Fruit fly (Drosophila melanogaster) whole organism, embryonic: Measurements from ENCODE around the gene CG34409.

Experiments
- Atf-2 ChIP-seq: fragments of 200-800 bp; sonication (Bioruptor generic); optimal IDR thresholded peaks from 2 replicates; lab custom pipeline; 2016; ENCODE audit warnings: missing biosample characterization, missing genetic modification characterization
- B-H1 ChIP-seq: fragments of 200-800 bp; sonication (Bioruptor generic); IDR thresholded peaks from 3 replicates; pipeline ENCODE4 v1.3.6; 2022; ENCODE audit warnings: missing biosample characterization, missing genetic modification characterization
- BEAF-32 ChIP-seq: fragments of 200-800 bp; sonication (Bioruptor generic); optimal IDR thresholded peaks from 3 replicates; lab custom pipeline; 2017; ENCODE audit warnings: missing biosample characterization, missing genetic modification characterization, mild to moderate bottlenecking, moderate library complexity, missing genetic modification reagents
- BtbVII ChIP-seq: fragments of 200-800 bp; sonication (Bioruptor generic); optimal IDR thresholded peaks from 3 replicates; lab custom pipeline; 2017; ENCODE audit warnings: missing biosample characterization, mild to moderate bottlenecking, missing genetic modification characterization
- CG10267 ChIP-seq: fragments of 200-800 bp; sonication (Bioruptor generic); optimal IDR thresholded peaks from 2 replicates; lab custom pipeline; 2018; ENCODE audit warnings: missing biosample characterization, mild to moderate bottlenecking, missing genetic modification characterization, moderate library complexity
- CG11456 ChIP-seq: fragments of 200-800 bp; sonication (Bioruptor generic); IDR thresholded peaks from 3 replicates; pipeline ENCODE4 v1.3.6; 2022; ENCODE audit warnings: missing biosample characterization, missing genetic modification characterization
- CG13775 ChIP-seq: fragments of 200-800 bp; sonication (Bioruptor generic); optimal IDR thresholded peaks from 3 replicates; lab custom pipeline; 2017; ENCODE audit warnings: missing biosample characterization, mild to moderate bottlenecking, missing genetic modification characterization
- CG13894 ChIP-seq: fragments of 200-800 bp; sonication (Bioruptor generic); optimal IDR thresholded peaks from 3 replicates; lab custom pipeline; 2018; ENCODE audit warnings: missing biosample characterization, mild to moderate bottlenecking, missing genetic modification characterization, moderate library complexity
- CG14710 ChIP-seq: fragments of 200-800 bp; sonication (Bioruptor generic); optimal IDR thresholded peaks from 3 replicates; lab custom pipeline; 2019; ENCODE audit warnings: missing biosample characterization, mild to moderate bottlenecking, missing genetic modification characterization, moderate library complexity
- CG15011 ChIP-seq: fragments of 200-800 bp; sonication (Bioruptor generic); optimal IDR thresholded peaks from 3 replicates; lab custom pipeline; 2018; ENCODE audit warnings: missing biosample characterization, mild to moderate bottlenecking, missing genetic modification characterization
- CG15479 ChIP-seq: fragments of 200-800 bp; sonication (Bioruptor generic); optimal IDR thresholded peaks from 3 replicates; lab custom pipeline; 2019; ENCODE audit warnings: missing biosample characterization, mild to moderate bottlenecking, missing genetic modification characterization, moderate library complexity
- CG16813 ChIP-seq: fragments of 200-800 bp; sonication (Bioruptor generic); IDR thresholded peaks from 3 replicates; pipeline ENCODE4 v1.3.6; 2022; ENCODE audit warnings: missing biosample characterization, missing genetic modification characterization; ENCODE audit not compliant: partially characterized antibody
- CG2129 ChIP-seq: fragments of 200-800 bp; sonication (Bioruptor generic); IDR thresholded peaks from 2 replicates; pipeline ENCODE4 v1.3.6; 2022; ENCODE audit warnings: missing biosample characterization, missing genetic modification characterization; ENCODE audit not compliant: partially characterized antibody
- CG31388 ChIP-seq: fragments of 200-800 bp; sonication (Bioruptor generic); optimal IDR thresholded peaks from 2 replicates; lab custom pipeline; 2016; ENCODE audit warnings: missing biosample characterization, missing genetic modification characterization
- CG33213 ChIP-seq: fragments of 200-800 bp; sonication (Bioruptor generic); optimal IDR thresholded peaks from 3 replicates; lab custom pipeline; 2016; ENCODE audit warnings: missing biosample characterization, missing genetic modification characterization
- CG34224 ChIP-seq: fragments of 200-800 bp; sonication (Bioruptor generic); IDR thresholded peaks from 3 replicates; pipeline ENCODE4 v1.3.6; 2022; ENCODE audit warnings: missing biosample characterization, missing genetic modification characterization; ENCODE audit not compliant: partially characterized antibody
- CG3847 ChIP-seq: fragments of 200-800 bp; sonication (Bioruptor generic); IDR thresholded peaks from 2 replicates; pipeline ENCODE4 v1.3.6; 2022; ENCODE audit warnings: missing biosample characterization, missing genetic modification characterization
- CG4424 ChIP-seq: fragments of 200-800 bp; sonication (Bioruptor generic); optimal IDR thresholded peaks from 3 replicates; lab custom pipeline; 2016; ENCODE audit warnings: missing biosample characterization, missing genetic modification characterization
- CG4854 ChIP-seq: fragments of 200-800 bp; sonication (Bioruptor generic); optimal IDR thresholded peaks from 2 replicates; lab custom pipeline; 2016; ENCODE audit warnings: missing biosample characterization, missing genetic modification characterization, inconsistent platforms
- CG7928 ChIP-seq: fragments of 200-800 bp; sonication (Bioruptor generic); optimal IDR thresholded peaks from 2 replicates; lab custom pipeline; 2017; ENCODE audit warnings: missing biosample characterization, mild to moderate bottlenecking, missing genetic modification characterization
- CG8944 ChIP-seq: fragments of 200-800 bp; sonication (Bioruptor generic); optimal IDR thresholded peaks from 3 replicates; lab custom pipeline; 2016; ENCODE audit warnings: missing biosample characterization, missing genetic modification characterization
- CG9437 ChIP-seq: fragments of 200-800 bp; sonication (Bioruptor generic); optimal IDR thresholded peaks from 2 replicates; lab custom pipeline; 2018; ENCODE audit warnings: missing biosample characterization, mild to moderate bottlenecking, missing genetic modification characterization
- CG9876 ChIP-seq: fragments of 200-800 bp; sonication (Bioruptor generic); optimal IDR thresholded peaks from 2 replicates; lab custom pipeline; 2016; ENCODE audit warnings: missing biosample characterization, missing genetic modification characterization
- Dek ChIP-seq: fragments of 200-800 bp; sonication (Bioruptor generic); optimal IDR thresholded peaks from 3 replicates; lab custom pipeline; 2019; ENCODE audit warnings: missing biosample characterization, mild to moderate bottlenecking, missing genetic modification characterization, moderate library complexity
- Doc3 ChIP-seq: fragments of 200-800 bp; sonication (Bioruptor generic); IDR thresholded peaks from 3 replicates; pipeline ENCODE4 v1.3.6; 2022; ENCODE audit warnings: missing biosample characterization, missing genetic modification characterization; ENCODE audit not compliant: partially characterized antibody
- Dref ChIP-seq: fragments of 200-800 bp; sonication (Bioruptor generic); IDR thresholded peaks from 2 replicates; pipeline ENCODE4 v1.3.6; 2022; ENCODE audit warnings: missing biosample characterization, missing genetic modification characterization
- Hand ChIP-seq: fragments of 200-800 bp; sonication (Bioruptor generic); optimal IDR thresholded peaks from 2 replicates; lab custom pipeline; 2017; ENCODE audit warnings: mild to moderate bottlenecking, missing biosample characterization, missing genetic modification reagents, missing genetic modification characterization
- HmgZ ChIP-seq: fragments of 200-800 bp; sonication (Bioruptor generic); optimal IDR thresholded peaks from 2 replicates; lab custom pipeline; 2018; ENCODE audit warnings: missing biosample characterization, mild to moderate bottlenecking, missing genetic modification characterization
- Hmr ChIP-seq: fragments of 200-800 bp; sonication (Bioruptor generic); optimal IDR thresholded peaks from 3 replicates; lab custom pipeline; 2017; ENCODE audit warnings: mild to moderate bottlenecking, missing biosample characterization, missing genetic modification reagents, missing genetic modification characterization
- Mad ChIP-seq: fragments of 200-800 bp; sonication (Bioruptor generic); optimal IDR thresholded peaks from 2 replicates; lab custom pipeline; 2016; ENCODE audit warnings: missing biosample characterization, missing genetic modification characterization
- Myb ChIP-seq: fragments of 200-800 bp; sonication (Bioruptor generic); optimal IDR thresholded peaks from 2 replicates; lab custom pipeline; 2016; ENCODE audit warnings: missing biosample characterization, missing genetic modification characterization
- NC2α ChIP-seq: fragments of 200-800 bp; sonication (Bioruptor generic); optimal IDR thresholded peaks from 2 replicates; lab custom pipeline; 2016; ENCODE audit warnings: missing biosample characterization, missing genetic modification characterization
- Spps ChIP-seq: fragments of 200-800 bp; sonication (Bioruptor generic); optimal IDR thresholded peaks from 2 replicates; lab custom pipeline; 2018; ENCODE audit warnings: missing biosample characterization, mild to moderate bottlenecking, missing genetic modification characterization
- Tbp ChIP-seq: fragments of >200 bp; optimal IDR thresholded peaks from 2 replicates; lab custom pipeline; 2018; ENCODE audit warnings: missing biosample characterization, missing genetic modification characterization
- br ChIP-seq: fragments of >200 bp; optimal IDR thresholded peaks from 2 replicates; lab custom pipeline; 2017
- btn ChIP-seq: fragments of 200-800 bp; sonication (Bioruptor generic); optimal IDR thresholded peaks from 2 replicates; lab custom pipeline; 2016; ENCODE audit warnings: missing biosample characterization, missing genetic modification characterization
- disco-r ChIP-seq: fragments of 200-800 bp; sonication (Bioruptor generic); optimal IDR thresholded peaks from 2 replicates; lab custom pipeline; 2016; ENCODE audit warnings: missing biosample characterization, missing genetic modification characterization
- fru ChIP-seq: fragments of >200 bp; optimal IDR thresholded peaks from 2 replicates; lab custom pipeline; 2017
- her ChIP-seq: fragments of 200-800 bp; sonication (Bioruptor generic); optimal IDR thresholded peaks from 2 replicates; lab custom pipeline; 2016; ENCODE audit warnings: missing biosample characterization, missing genetic modification characterization
- lilli ChIP-seq: fragments of 200-800 bp; sonication (Bioruptor generic); optimal IDR thresholded peaks from 3 replicates; lab custom pipeline; 2016; ENCODE audit warnings: missing biosample characterization, missing genetic modification characterization
- onecut ChIP-seq: fragments of 200-800 bp; sonication (Bioruptor generic); IDR thresholded peaks from 2 replicates; pipeline ENCODE4 v1.3.6; 2022; ENCODE audit warnings: missing biosample characterization, missing genetic modification characterization
- otp ChIP-seq: fragments of 200-800 bp; sonication (Bioruptor generic); IDR thresholded peaks from 3 replicates; pipeline ENCODE4, ENCODE4 v1.3.6; 2022; ENCODE audit warnings: missing biosample characterization, missing genetic modification characterization
- peb ChIP-seq: fragments of 200-800 bp; sonication (Bioruptor generic); IDR thresholded peaks from 2 replicates; pipeline ENCODE4 v1.3.6; 2022; ENCODE audit warnings: missing biosample characterization, missing genetic modification characterization
- pfk ChIP-seq: fragments of 200-800 bp; sonication (Bioruptor generic); optimal IDR thresholded peaks from 2 replicates; lab custom pipeline; 2018; ENCODE audit warnings: missing biosample characterization, mild to moderate bottlenecking, missing genetic modification characterization, moderate library complexity
- pita ChIP-seq: fragments of 200-800 bp; sonication (Bioruptor generic); optimal IDR thresholded peaks from 2 replicates; lab custom pipeline; 2017; ENCODE audit warnings: missing biosample characterization, mild to moderate bottlenecking, missing genetic modification characterization
- salm ChIP-seq: fragments of 200-800 bp; sonication (Bioruptor generic); optimal IDR thresholded peaks from 2 replicates; lab custom pipeline; 2018; ENCODE audit warnings: missing biosample characterization, mild to moderate bottlenecking, missing genetic modification characterization
- sens ChIP-seq: fragments of 200-800 bp; sonication (Bioruptor generic); peaks from one replicate; lab custom pipeline; 2016; ENCODE audit warnings: missing biosample characterization, missing genetic modification characterization
- shn ChIP-seq: fragments of 200-800 bp; sonication (Bioruptor generic); optimal IDR thresholded peaks from 3 replicates; lab custom pipeline; 2016; ENCODE audit warnings: missing biosample characterization, missing genetic modification characterization
- trh ChIP-seq: fragments of 200-800 bp; sonication (Bioruptor generic); optimal IDR thresholded peaks from 2 replicates; lab custom pipeline; 2016; ENCODE audit warnings: missing biosample characterization, missing genetic modification characterization
- tx ChIP-seq: fragments of 200-800 bp; sonication (Bioruptor generic); optimal IDR thresholded peaks from 2 replicates; lab custom pipeline; 2016; ENCODE audit warnings: missing biosample characterization, missing genetic modification characterization
- unpg ChIP-seq: fragments of 200-800 bp; sonication (Bioruptor generic); optimal IDR thresholded peaks from 3 replicates; lab custom pipeline; 2018; ENCODE audit warnings: missing biosample characterization, mild to moderate bottlenecking, missing genetic modification characterization, moderate library complexity
- z ChIP-seq: fragments of 200-800 bp; sonication (Bioruptor generic); IDR thresholded peaks from 3 replicates; pipeline ENCODE4 v1.3.6; 2022; ENCODE audit warnings: missing biosample characterization, missing genetic modification characterization

The CG34409 gene

dm6 chr3R:9705008-9705628 is 41.0 kb downstream of the CG34409 start, which contains the start of gene Unc-115a (continued):
- no peak for TF ChIP-seq z (GFP tag; lab: Robert Waterston, UW)
- TF ChIP-seq CG4424 (GFP tag; lab: Kevin White, UChicago) = no peak
- TF ChIP-seq trh (GFP tag; lab: Kevin White, UChicago) = no peak
- peak; percentile 36 for TF ChIP-seq CG13775 (GFP tag; lab: Kevin White, UChicago)
- no peak for TF ChIP-seq CG9437
- TF ChIP-seq Hand (GFP tag; lab: Kevin White, UChicago) = peak; percentile 28
- TF ChIP-seq Mad (GFP tag; lab: Kevin White, UChicago) = peak; percentile 63
- peak; percentile 60 for TF ChIP-seq her (GFP tag; lab: Kevin White, UChicago)
- peak; percentile 92 for TF ChIP-seq BEAF-32 (GFP tag; lab: Kevin White, UChicago)
- no peak for TF ChIP-seq CG34224 (GFP tag; lab: Robert Waterston, UW)
- TF ChIP-seq salm (tag; lab: Kevin White, UChicago) = peak; percentile 47
- TF ChIP-seq otp (GFP tag; lab: Robert Waterston, UW) = no peak
- no peak for TF ChIP-seq fru
- peak; percentile 76 for TF ChIP-seq CG33213 (GFP tag; lab: Kevin White, UChicago)
- TF ChIP-seq CG4854 (GFP tag; lab: Kevin White, UChicago) = no peak
- no peak for TF ChIP-seq CG13894 (tag; lab: Kevin White, UChicago)
- peak; percentile 83 for TF ChIP-seq Hmr (GFP tag; lab: Kevin White, UChicago)
- no peak for TF ChIP-seq CG15011 (GFP tag; lab: Kevin White, UChicago)
- TF ChIP-seq tx (GFP tag; lab: Kevin White, UChicago) = peak; percentile 12
- TF ChIP-seq lilli (GFP tag; lab: Kevin White, UChicago) = peak; percentile 39
- no peak for TF ChIP-seq CG11456 (GFP tag; lab: Robert Waterston, UW)
- TF ChIP-seq Spps (tag; lab: Kevin White, UChicago) = no peak
- peak; percentile 77 for TF ChIP-seq CG15479 (GFP tag; lab: Kevin White, UChicago)
- no peak for TF ChIP-seq disco-r (GFP tag; lab: Kevin White, UChicago)
- peak; percentile 92 for TF ChIP-seq HmgZ (tag; lab: Kevin White, UChicago)
- TF ChIP-seq Dref (GFP tag; lab: Robert Waterston, UW) = no peak
- TF ChIP-seq unpg (GFP tag; lab: Kevin White, UChicago) = no peak
- TF ChIP-seq pfk (GFP tag; lab: Kevin White, UChicago) = no peak
- TF ChIP-seq pita = peak; percentile 99
- TF ChIP-seq sens (GFP tag; lab: Kevin White, UChicago) = peak; percentile 93
- TF ChIP-seq btn (GFP tag; lab: Kevin White, UChicago) = no peak
- peak; percentile 42 for TF ChIP-seq CG8944 (GFP tag; lab: Kevin White, UChicago)
- no peak for TF ChIP-seq Tbp (GFP tag; lab: Kevin White, UChicago)
- peak; percentile 74 for TF ChIP-seq CG10267 (tag; lab: Kevin White, UChicago)
- no peak for TF ChIP-seq B-H1 (GFP tag; lab: Robert Waterston, UW)
- TF ChIP-seq CG9876 (GFP tag; lab: Kevin White, UChicago) = no peak
- TF ChIP-seq Myb (GFP tag; lab: Kevin White, UChicago) = peak; percentile 72
- peak; percentile 75 for TF ChIP-seq CG14710 (tag; lab: Kevin White, UChicago)
- TF ChIP-seq CG16813 (GFP tag; lab: Robert Waterston, UW) = no peak
- TF ChIP-seq peb (GFP tag; lab: Robert Waterston, UW) = no peak
- peak; percentile 41 for TF ChIP-seq BtbVII (GFP tag; lab: Kevin White, UChicago)
- TF ChIP-seq br = no peak
- peak; percentile 43 for TF ChIP-seq NC2α (GFP tag; lab: Kevin White, UChicago)
- TF ChIP-seq CG3847 (GFP tag; lab: Robert Waterston, UW) = no peak
- peak; percentile 20 for TF ChIP-seq shn
- peak; percentile 29 for TF ChIP-seq Atf-2 (GFP tag; lab: Kevin White, UChicago)
- peak; percentile 35; the same call in 1 of the 2 replicates for TF ChIP-seq onecut (GFP tag; lab: Robert Waterston, UW)
- no peak for TF ChIP-seq Doc3
- peak; percentile 71 for TF ChIP-seq Dek (tag; lab: Kevin White, UChicago)
- TF ChIP-seq CG2129 = no peak
- TF ChIP-seq CG31388 (GFP tag; lab: Kevin White, UChicago) = no peak
- no peak for TF ChIP-seq CG7928 (GFP tag; lab: Kevin White, UChicago)
